Worm (Caenorhabditis elegans): ENCODE results near the gene Y54G2A.76.
A peak's percentile ranks its signal among the peaks of the same experiment; 100 is the strongest.

The Y54G2A.76 gene

ce11 chrIV:2809208-2809607 is at the start of gene Y54G2A.76:
Gene Y54G2A.76, plus strand, starts transcription at chrIV:2809410.
- TF ChIP-seq daf-8 (GFP tag; IDR thresholded peaks at IDR 0.05) (no peak), zfp-3 (GFP tag; conservative IDR thresholded peaks at IDR 0.05) (no peak), zip-11 (GFP tag; IDR thresholded peaks at IDR 0.05) (no peak), nhr-28 (tag; optimal IDR thresholded peaks at IDR 0.05) (no peak), Y48G9A.11 (GFP tag; IDR thresholded peaks at IDR 0.05) (no peak), madf-9 (GFP tag; conservative IDR thresholded peaks at IDR 0.05) (no peak), lin-13 (GFP tag; optimal IDR thresholded peaks at IDR 0.05) (no peak)

DNA sequence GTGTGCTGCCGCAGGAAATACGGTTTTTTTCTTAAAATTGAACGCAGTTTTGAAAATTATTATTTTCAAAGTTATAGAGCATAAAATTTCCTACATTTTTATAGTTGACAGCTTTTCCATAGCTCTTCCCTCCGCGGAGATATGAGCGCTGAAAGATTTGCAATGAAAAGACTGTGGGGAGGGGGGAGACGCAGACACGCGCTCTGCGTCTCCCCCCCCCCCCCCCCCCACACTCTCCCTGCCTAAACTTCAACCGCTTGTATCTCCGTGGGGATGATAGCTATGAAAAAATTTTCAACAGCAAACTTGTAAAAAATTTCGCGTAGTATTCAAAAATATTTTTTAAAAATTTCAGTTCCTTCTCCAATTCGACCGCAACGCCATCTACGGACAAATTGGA is 47.7 kb upstream of the Y54G2A.76 start:
- TF ChIP-seq attf-4 (tag; optimal IDR thresholded peaks at IDR 0.05) (no peak), arid-1 (GFP tag; conservative IDR thresholded peaks at IDR 0.05) (no peak), set-16 (GFP tag; IDR thresholded peaks at IDR 0.05) (peak; percentile 63), unc-39 (tag; optimal IDR thresholded peaks at IDR 0.05) (no peak)

DNA sequence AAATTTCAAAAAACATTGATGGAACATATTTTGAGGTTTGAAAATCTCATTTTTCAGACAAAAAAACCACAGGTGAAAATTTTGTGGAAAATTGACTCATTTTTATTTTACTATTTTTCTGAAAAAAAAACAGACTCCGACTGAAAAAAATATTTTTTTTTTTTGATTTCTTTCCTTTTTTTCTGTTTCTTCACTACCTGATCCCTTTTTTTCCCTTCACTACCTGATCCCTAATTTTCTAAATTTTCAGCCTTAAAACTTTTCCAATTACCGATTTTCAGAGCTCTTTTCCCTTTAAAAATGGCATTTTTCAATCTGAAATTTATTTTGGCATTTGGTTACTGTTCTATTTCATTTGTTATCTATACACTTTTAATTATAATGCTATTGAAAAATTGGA is 46.8 kb upstream of the Y54G2A.76 start, which contains the start of gene Y54G2A.77:
TSS of gene Y54G2A.77 (plus strand) at position 301 of the 400 bp plus-strand sequence.
- TF ChIP-seq unc-130 (GFP tag; optimal IDR thresholded peaks at IDR 0.05) (no peak), ama-1 (optimal IDR thresholded peaks at IDR 0.05) (no peak), ceh-62 (tag; optimal IDR thresholded peaks at IDR 0.05) (no peak), fkh-10 (GFP tag; optimal IDR thresholded peaks at IDR 0.05) (no peak), sdz-12 (GFP tag; optimal IDR thresholded peaks at IDR 0.05) (no peak), D1046.2 (GFP tag; IDR thresholded peaks at IDR 0.05) (no peak), zfp-2 (tag; optimal IDR thresholded peaks at IDR 0.05) (no peak), daf-19 (GFP tag; conservative IDR thresholded peaks at IDR 0.05) (no peak), set-16 (GFP tag; IDR thresholded peaks at IDR 0.05) (no peak), lin-39 (tag; optimal IDR thresholded peaks at IDR 0.05) (no peak), T20F7.1 (GFP tag; optimal IDR thresholded peaks at IDR 0.05) (no peak), dmd-8 (GFP tag; IDR thresholded peaks at IDR 0.05) (no peak), nhr-11 (tag; optimal IDR thresholded peaks at IDR 0.05) (no peak), unc-39 (tag; optimal IDR thresholded peaks at IDR 0.05) (no peak), lsy-2 (tag; optimal IDR thresholded peaks at IDR 0.05) (no peak), madf-9 (GFP tag; conservative IDR thresholded peaks at IDR 0.05) (no peak)

DNA sequence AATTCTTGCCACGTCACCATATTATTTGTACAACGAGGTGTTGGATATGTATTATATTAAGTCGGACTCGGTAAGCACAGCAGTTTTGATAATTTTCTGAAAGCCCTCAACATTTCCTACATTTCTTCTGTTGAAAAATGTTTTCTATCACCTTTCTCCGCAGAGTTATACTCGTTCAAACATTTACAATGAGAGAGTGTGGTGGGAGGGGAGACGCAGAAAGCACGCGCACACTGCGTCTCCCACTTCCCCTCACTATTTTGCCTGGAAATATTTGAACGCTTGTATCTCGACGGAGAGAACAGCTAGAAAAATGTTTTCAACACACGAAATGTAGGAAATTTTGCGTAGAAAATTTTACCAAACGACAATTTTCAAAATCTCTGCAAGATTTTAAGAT is 45.0 kb upstream of the Y54G2A.76 start:
- TF ChIP-seq arid-1 (GFP tag; conservative IDR thresholded peaks at IDR 0.05) (no peak), rbr-2 (tag; optimal IDR thresholded peaks at IDR 0.05) (no peak), fos-1 (tag; optimal IDR thresholded peaks at IDR 0.05) (no peak), dmd-6 (GFP tag; IDR thresholded peaks at IDR 0.05) (no peak), dmd-8 (GFP tag; IDR thresholded peaks at IDR 0.05) (no peak), hlh-11 (tag; optimal IDR thresholded peaks at IDR 0.05) (no peak), set-16 (GFP tag; IDR thresholded peaks at IDR 0.05) (no peak), aha-1 (tag) (peak; percentile 73), lim-7 (GFP tag; IDR thresholded peaks at IDR 0.05) (no peak), snpc-1.2 (GFP tag; IDR thresholded peaks at IDR 0.05) (peak; percentile 35; the same call in 1 of the 2 replicates), Y5F2A.4 (GFP tag; optimal IDR thresholded peaks at IDR 0.05) (no peak), unc-62 (GFP tag; optimal IDR thresholded peaks at IDR 0.05 in 1 of 2) (no peak), unc-62 (tag; optimal IDR thresholded peaks at IDR 0.05) (no peak), daf-12 (tag; optimal IDR thresholded peaks at IDR 0.05) (no peak), F10B5.3 (tag; optimal IDR thresholded peaks at IDR 0.05) (no peak), T26A8.4 (GFP tag; IDR thresholded peaks at IDR 0.05) (no peak), nhr-48 (tag; optimal IDR thresholded peaks at IDR 0.05) (no peak), hif-1 (tag; optimal IDR thresholded peaks at IDR 0.05) (no peak), daf-19 (GFP tag; conservative IDR thresholded peaks at IDR 0.05) (no peak), nhr-42 (GFP tag; IDR thresholded peaks at IDR 0.05) (no peak), dpl-1 (GFP tag; optimal IDR thresholded peaks at IDR 0.05) (no peak), ZK337.2 (GFP tag; IDR thresholded peaks at IDR 0.05) (no peak), F44E2.7 (GFP tag; IDR thresholded peaks at IDR 0.05) (no peak), nhr-6 (tag; optimal IDR thresholded peaks at IDR 0.05) (no peak), pha-4 (GFP tag; IDR thresholded peaks at IDR 0.05) (0 out of 2 replicates have a peak, but pooled peaks have one; percentile 41), pha-4 (tag; optimal IDR thresholded peaks at IDR 0.05) (no peak), jun-1 (tag; optimal IDR thresholded peaks at IDR 0.05) (no peak), duxl-1 (tag; optimal IDR thresholded peaks at IDR 0.05; ENCODE audit: poor library complexity) (no peak), daf-8 (GFP tag; IDR thresholded peaks at IDR 0.05) (no peak)

Measured in whole organism, L4 larva.